Fruit fly (Drosophila melanogaster) whole organism, wandering third instar larva: ENCODE measurements around the gene CG33927.

Experiments used
- Vsx2 ChIP-seq: fragments of 200-300, 225-300 bp; sonication (Bioruptor generic); optimal IDR thresholded peaks from 2 replicates; lab custom pipeline; 2018; ENCODE audit warnings: missing biosample characterization, missing genetic modification characterization; ENCODE audit not compliant: partially characterized antibody
- dsf ChIP-seq: sonication (Bioruptor generic); optimal IDR thresholded peaks from 2 replicates; lab custom pipeline; 2016; ENCODE audit warnings: missing biosample characterization, missing genetic modification characterization, borderline replicate concordance
- fru ChIP-seq: fragments of 200-800 bp; sonication (Bioruptor generic); optimal IDR thresholded peaks from 3 replicates; lab custom pipeline; 2016; ENCODE audit warnings: missing biosample characterization, mild to moderate bottlenecking, missing genetic modification characterization
- woc ChIP-seq: sonication (Bioruptor generic); optimal IDR thresholded peaks from 2 replicates; lab custom pipeline; 2016; ENCODE audit warnings: missing biosample characterization, mild to moderate bottlenecking, missing genetic modification characterization

- TF ChIP-seq fru (peak; percentile 35), Vsx2 (peak; percentile 41), woc (no peak), dsf (GFP tag; lab: Kevin White, UChicago) (no peak)
These were observed 48.2 kb upstream of the CG33927 start for dm6 chr3R:4738494-4739191.
